Worm (Caenorhabditis elegans) whole organism, L1 larva: ENCODE results near the gene ZK938.3.

Experiments used
- aha-1 ChIP-seq: fragments of 150-350 bp; optimal IDR thresholded peaks from 2 replicates; lab custom pipeline; 2014; ENCODE audit warnings: missing biosample characterization, missing genetic modification characterization
- ama-1 ChIP-seq: fragments of 150-350 bp; optimal IDR thresholded peaks from 2 replicates; lab custom pipeline; 2014
- ceh-8 ChIP-seq: fragments of 200-800 bp; sonication (Bioruptor generic); optimal IDR thresholded peaks from 2 replicates; lab custom pipeline; 2018; ENCODE audit warnings: mild to moderate bottlenecking, missing genetic modification characterization, moderate library complexity, missing compliant biosample characterization
- efl-1 ChIP-seq, 4 experiments: fragments of 150-350 bp; optimal IDR thresholded peaks in 3 of 4; peaks in 1 of 4; 1 replicate in 1 of 4; 2 replicates in 3 of 4; lab custom pipeline; 2014; ENCODE audit warnings: missing biosample characterization in 2 of 4, missing genetic modification characterization in 2 of 4, missing genetic modification reagents in 2 of 4
- elt-2 ChIP-seq: sonication (generic microtip); optimal IDR thresholded peaks from 2 replicates; lab custom pipeline; 2016; ENCODE audit warnings: missing genetic modification characterization, mild to moderate bottlenecking, inconsistent platforms, missing compliant biosample characterization, missing genetic modification reagents
- hpl-2 ChIP-seq: fragments of 150-350 bp; optimal IDR thresholded peaks from 2 replicates; lab custom pipeline; 2014; ENCODE audit warnings: missing biosample characterization, missing genetic modification reagents, missing genetic modification characterization
- nhr-20 ChIP-seq: sonication (generic microtip); optimal IDR thresholded peaks from 2 replicates; lab custom pipeline; 2016; ENCODE audit warnings: mild to moderate bottlenecking, missing genetic modification characterization, missing compliant biosample characterization
- pag-3 ChIP-seq: sonication (generic microtip); optimal IDR thresholded peaks from 2 replicates; lab custom pipeline; 2017; ENCODE audit warnings: missing genetic modification characterization, mild to moderate bottlenecking, missing compliant biosample characterization, antibody characterized with exemption, borderline replicate concordance; ENCODE audit not compliant: insufficient read depth
- vab-15 ChIP-seq: sonication (generic microtip); optimal IDR thresholded peaks from 2 replicates; lab custom pipeline; 2017; ENCODE audit warnings: missing genotype, mild to moderate bottlenecking, missing genetic modification characterization, missing compliant biosample characterization

The ZK938.3 gene

DNA sequence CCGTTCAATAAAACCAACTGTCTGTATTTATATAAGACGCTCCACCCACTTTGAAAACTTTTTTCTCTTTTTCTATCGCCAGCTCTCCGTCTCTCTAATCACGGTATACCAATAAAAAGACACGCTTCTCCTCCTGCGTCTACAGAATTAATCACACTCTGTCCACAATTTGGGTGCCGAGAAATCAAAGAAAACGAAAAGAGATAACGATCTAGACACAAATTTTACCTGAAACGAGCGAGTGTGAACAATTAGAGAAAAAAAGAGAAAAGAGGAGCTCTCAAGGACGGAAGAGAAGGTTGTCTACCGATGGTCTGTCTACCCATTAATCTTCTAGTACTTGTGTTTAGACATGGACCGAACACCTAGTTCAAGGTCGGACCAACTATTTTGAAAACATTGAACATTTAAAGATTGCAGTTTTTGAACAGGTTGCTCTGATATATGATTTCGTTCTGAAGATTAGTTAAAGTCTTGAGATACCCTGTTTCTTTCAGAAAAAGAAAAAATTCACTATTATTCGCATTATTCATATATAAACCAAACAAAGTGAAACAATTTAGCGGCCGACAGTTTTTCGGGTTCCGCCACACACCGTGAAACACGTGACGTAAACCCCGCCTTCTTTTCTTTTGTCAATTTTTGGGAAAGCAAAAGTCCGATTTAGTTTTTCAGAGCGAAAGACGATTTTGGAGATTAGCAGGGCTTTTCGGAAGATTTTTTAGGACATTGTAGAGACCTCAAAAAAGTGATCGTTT lies 46.2 kb downstream of the ZK938.3 start, which contains the start of gene cyp-13A2 (continued):
- TF ChIP-seq vab-15 (tag; lab: Kevin White, UChicago) (no peak), ama-1 (lab: Kevin White, UChicago) (no peak)

DNA sequence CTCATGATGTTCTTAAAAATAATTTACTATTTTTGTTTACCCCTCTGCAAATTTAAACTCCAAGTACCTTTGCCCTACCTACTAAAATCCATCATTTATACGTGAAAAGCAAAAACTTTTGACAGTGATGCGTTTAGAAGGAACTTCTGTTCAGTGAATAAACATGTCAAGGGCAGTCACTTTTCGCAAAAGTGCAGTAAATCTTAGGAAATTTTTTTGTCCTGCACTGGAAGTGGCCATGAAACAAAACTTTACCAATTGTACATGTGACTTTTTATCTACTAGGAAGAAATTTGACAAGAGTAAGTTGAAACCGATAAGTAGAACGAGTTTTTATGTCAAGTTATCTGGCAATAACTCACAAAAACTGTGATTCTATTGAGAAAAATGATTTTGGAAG lies 47.5 kb downstream of the ZK938.3 start:
- TF ChIP-seq efl-1 (optimal IDR thresholded peaks at IDR 0.05; lab: Kevin White, UChicago), result no peak
- peak in 1 of 2 experiments; percentile 84 for TF ChIP-seq efl-1 (GFP tag; optimal IDR thresholded peaks at IDR 0.05 in 1 of 2; lab: Kevin White, UChicago)
- no peak for TF ChIP-seq hpl-2 (GFP tag; lab: Kevin White, UChicago)

DNA sequence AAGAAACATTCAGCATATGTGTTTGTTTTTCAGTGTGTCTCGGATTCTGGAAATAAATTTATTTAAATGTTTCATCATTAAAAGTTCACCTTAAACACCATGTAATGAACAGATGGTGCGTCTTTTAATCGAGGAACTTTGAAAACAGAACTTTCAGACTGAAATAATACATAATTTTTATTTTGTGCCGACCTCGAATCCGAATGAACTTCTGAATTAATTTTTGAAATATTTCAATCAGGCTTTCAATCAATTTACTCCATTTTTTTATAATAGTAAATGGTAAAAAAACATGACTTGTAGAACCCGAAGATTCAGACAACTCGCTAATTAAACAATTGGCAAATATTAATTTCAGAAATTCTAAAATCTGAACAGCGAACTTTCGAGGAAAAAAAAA lies 51.4 kb downstream of the ZK938.3 start, which contains the start of gene T10B9.14:
Gene T10B9.14 (minus strand): TSS at position 101 of the 400 bp plus-strand sequence.
- no peak for TF ChIP-seq ceh-8 (GFP tag; lab: Kevin White, UChicago)
- no peak for TF ChIP-seq aha-1 (tag; lab: Kevin White, UChicago)

DNA sequence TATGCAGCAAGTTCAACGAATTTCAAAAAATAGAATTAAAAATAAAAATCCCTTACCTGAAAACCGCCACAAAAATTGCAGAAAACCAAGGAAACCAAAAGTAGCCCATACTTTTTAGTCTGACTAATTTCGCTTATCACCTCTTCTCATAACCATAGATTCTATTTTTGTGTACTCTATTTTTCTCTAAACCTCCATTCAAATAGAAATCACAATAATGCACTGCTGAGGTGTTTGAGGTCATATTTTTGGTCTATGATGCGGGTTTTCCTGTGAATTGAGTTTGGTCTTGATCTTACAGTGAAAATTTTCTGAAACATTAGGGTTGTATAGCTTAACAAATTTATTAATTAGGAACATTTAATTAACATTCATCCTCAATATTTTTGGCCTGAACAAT lies 51.9 kb downstream of the ZK938.3 start, which contains the start of gene cyp-13A1:
Gene cyp-13A1 (minus strand): TSS at position 156 of the 400 bp plus-strand sequence.
- TF ChIP-seq elt-2 (peak; percentile 29), pag-3 (tag; lab: Kevin White, UChicago) (no peak), nhr-20 (tag; lab: Kevin White, UChicago) (peak; percentile 38)
